Worm (Caenorhabditis elegans): Measurements from ENCODE around the gene lis-1.
A peak's percentile ranks its signal among the peaks of the same experiment; 100 is the strongest.
"Not testable (repeated sequence)": the region's sequence is repeated elsewhere in the genome, so short reads cannot be mapped to it uniquely, and the experiment has no call there.

Gene lis-1

DNA sequence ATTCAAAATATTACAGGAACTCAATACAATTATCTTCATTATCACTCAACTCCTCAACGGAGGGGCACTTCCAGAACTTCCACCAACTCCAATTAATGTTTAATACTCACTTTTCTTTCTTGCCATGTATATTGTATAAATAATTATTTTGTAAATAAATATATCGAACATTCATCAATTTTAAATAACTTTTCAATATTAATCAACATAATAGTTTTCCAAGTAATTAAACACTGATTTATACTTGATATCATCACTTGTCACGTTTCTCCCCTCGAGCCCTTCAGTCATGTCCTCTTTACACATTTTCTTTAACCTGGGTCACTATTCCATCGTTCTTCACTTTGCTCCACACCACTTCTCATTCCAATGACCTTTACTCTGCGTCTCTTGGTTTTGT lies 26.4 kb upstream of the lis-1 start, which contains the start of gene mig-18:
TSS of gene mig-18 (plus strand) at position 301 of the 400 bp plus-strand sequence.
- no peak for TF ChIP-seq nhr-12 (tag; optimal IDR thresholded peaks at IDR 0.05)

- not testable (repeated sequence) for TF ChIP-seq nhr-237 (tag; optimal IDR thresholded peaks at IDR 0.05); fos-1 (tag; optimal IDR thresholded peaks at IDR 0.05); fkh-10 (GFP tag; optimal IDR thresholded peaks at IDR 0.05)
Observed at ce11 chrIII:13401673-13402258, 25.3 kb upstream of the lis-1 start, which contains the start of the genes srlf-9 and srlf-10. Gene srlf-9 (minus strand): TSS chrIII:13401773. Gene srlf-10 (plus strand): TSS chrIII:13402208.

DNA sequence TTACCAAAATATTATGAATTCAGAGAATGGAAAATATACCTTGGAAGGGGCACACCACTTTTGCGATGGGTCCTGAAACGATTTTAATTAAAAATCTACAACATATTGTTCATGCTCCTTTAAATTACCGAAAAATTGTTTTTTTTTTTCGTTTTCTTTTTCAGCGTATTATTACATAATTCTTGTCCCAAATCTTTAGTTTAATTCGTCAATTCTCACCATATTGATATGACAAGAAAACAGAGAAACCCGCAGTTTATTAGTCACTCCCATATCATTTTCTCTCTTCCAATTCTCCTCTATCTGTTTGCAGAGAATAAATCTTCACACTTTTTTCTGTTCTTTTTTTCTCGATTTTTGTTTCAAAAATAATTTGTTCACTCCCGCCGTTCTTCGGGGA lies 18.8 kb upstream of the lis-1 start, which contains the start of gene F11F1.1:
TSS of gene F11F1.1 (plus strand) at position 301 of the 400 bp plus-strand sequence.
- TF ChIP-seq skn-1 (tag; optimal IDR thresholded peaks at IDR 0.05) (no peak), nhr-28 (tag; optimal IDR thresholded peaks at IDR 0.05) (no peak), egl-5 (tag; optimal IDR thresholded peaks at IDR 0.05) (no peak), nhr-76 (tag; optimal IDR thresholded peaks at IDR 0.05) (no peak), pha-4 (tag; optimal IDR thresholded peaks at IDR 0.05) (no peak), nhr-25 (tag; optimal IDR thresholded peaks at IDR 0.05) (no peak), lsy-12 (tag; optimal IDR thresholded peaks at IDR 0.05) (no peak), daf-12 (tag; optimal IDR thresholded peaks at IDR 0.05) (no peak), ztf-11 (tag; optimal IDR thresholded peaks at IDR 0.05) (no peak), fos-1 (tag; optimal IDR thresholded peaks at IDR 0.05) (no peak), unc-62 (GFP tag; optimal IDR thresholded peaks at IDR 0.05) (no peak), nfya-1 (tag; optimal IDR thresholded peaks at IDR 0.05; ENCODE audit: insufficient read depth) (no peak), aly-2 (tag; optimal IDR thresholded peaks at IDR 0.05) (no peak), ceh-82 (tag; optimal IDR thresholded peaks at IDR 0.05) (no peak), unc-39 (tag; optimal IDR thresholded peaks at IDR 0.05) (no peak), ZK546.5 (tag; optimal IDR thresholded peaks at IDR 0.05) (no peak), nhr-12 (tag; optimal IDR thresholded peaks at IDR 0.05) (no peak), mml-1 (tag; optimal IDR thresholded peaks at IDR 0.05) (no peak)

- TF ChIP-seq nhr-25 (tag; optimal IDR thresholded peaks at IDR 0.05): peak; percentile 33
- peak in 1 of 3 experiments; percentile 37 for TF ChIP-seq elt-3 (tag; optimal IDR thresholded peaks at IDR 0.05)
- no peak for TF ChIP-seq ceh-9 (tag; optimal IDR thresholded peaks at IDR 0.05)
- no peak for TF ChIP-seq fkh-10 (GFP tag; optimal IDR thresholded peaks at IDR 0.05)
- no peak for TF ChIP-seq sea-2 (GFP tag; optimal IDR thresholded peaks at IDR 0.05)
Observed at ce11 chrIII:13393647-13394046, 17.1 kb upstream of the lis-1 start, which contains the start of gene qdpr-1. Gene qdpr-1 (plus strand): TSS chrIII:13393910.

DNA sequence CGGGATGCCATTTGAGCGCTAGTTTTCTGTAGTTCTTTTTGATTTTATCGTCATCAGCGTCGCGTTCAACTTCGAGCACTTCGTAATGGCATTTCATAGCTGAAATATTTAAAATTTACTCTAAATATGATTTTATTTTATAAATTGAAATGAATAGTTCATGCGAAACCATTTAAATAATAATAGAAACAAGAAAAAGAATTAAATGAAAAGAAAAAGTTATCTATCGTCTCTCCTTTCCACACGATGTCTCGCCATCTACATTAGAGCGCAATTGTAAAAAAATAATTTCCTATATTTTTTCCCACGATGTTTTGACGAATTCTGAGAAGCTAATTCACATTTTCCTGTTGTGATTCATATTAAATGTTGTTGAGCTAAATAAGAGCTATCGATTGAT lies 16.7 kb upstream of the lis-1 start, which contains the start of gene dnj-17:
TSS of gene dnj-17 (minus strand) at position 101 of the 400 bp plus-strand sequence.
- TF ChIP-seq unc-62 (GFP tag; optimal IDR thresholded peaks at IDR 0.05) (no peak), lin-39 (tag; optimal IDR thresholded peaks at IDR 0.05) (no peak), nhr-11 (tag; optimal IDR thresholded peaks at IDR 0.05) (no peak), tbx-2 (tag; optimal IDR thresholded peaks at IDR 0.05) (no peak), pqm-1 (tag; optimal IDR thresholded peaks at IDR 0.05) (no peak), egl-27 (tag; optimal IDR thresholded peaks at IDR 0.05) (no peak), R02D3.7 (tag; optimal IDR thresholded peaks at IDR 0.05) (no peak), nhr-28 (tag; optimal IDR thresholded peaks at IDR 0.05) (no peak), nhr-67 (tag; optimal IDR thresholded peaks at IDR 0.05) (no peak), jun-1 (tag; optimal IDR thresholded peaks at IDR 0.05) (no peak), ceh-28 (tag; optimal IDR thresholded peaks at IDR 0.05) (no peak), fos-1 (tag; optimal IDR thresholded peaks at IDR 0.05) (no peak), ztf-4 (tag; optimal IDR thresholded peaks at IDR 0.05) (no peak), mdl-1 (tag; optimal IDR thresholded peaks at IDR 0.05) (no peak)
